Worm (Caenorhabditis elegans) whole organism, mixed stage, embryonic: ENCODE data around the gene pygo-1.
"Not testable (repeated sequence)": the region's sequence is repeated elsewhere in the genome, so short reads cannot be mapped to it uniquely, and the experiment has no call there.

Experiments
- M03D4.4 ChIP-seq: sonication (generic microtip); optimal IDR thresholded peaks from 2 replicates; lab custom pipeline; 2017; ENCODE audit warnings: mild to moderate bottlenecking, missing genetic modification characterization, missing compliant biosample characterization
- blmp-1 ChIP-seq: fragments of 150-350 bp; optimal IDR thresholded peaks from 2 replicates; lab custom pipeline; 2014; ENCODE audit warnings: missing biosample characterization, missing genetic modification characterization
- ceh-39 ChIP-seq: fragments of 150-350 bp; optimal IDR thresholded peaks from 2 replicates; lab custom pipeline; 2014; ENCODE audit warnings: missing biosample characterization, missing genetic modification characterization
- ces-1 ChIP-seq: fragments of 150-350 bp; optimal IDR thresholded peaks from 2 replicates; lab custom pipeline; 2014; ENCODE audit warnings: missing biosample characterization, missing genetic modification reagents, missing genetic modification characterization
- drap-1 ChIP-seq: fragments of 200-800 bp; sonication (Bioruptor generic); optimal IDR thresholded peaks from 3 replicates; lab custom pipeline; 2018; ENCODE audit warnings: mild to moderate bottlenecking, missing genetic modification characterization, missing compliant biosample characterization
- elt-1 ChIP-seq: sonication (generic microtip); optimal IDR thresholded peaks from 2 replicates; lab custom pipeline; 2017; ENCODE audit warnings: missing genetic modification characterization, mild to moderate bottlenecking, missing compliant biosample characterization, antibody characterized with exemption, moderate library complexity, borderline replicate concordance; ENCODE audit not compliant: insufficient read depth
- elt-3 ChIP-seq: fragments of 150-350 bp; optimal IDR thresholded peaks from 2 replicates; lab custom pipeline; 2014; ENCODE audit warnings: missing biosample characterization, missing genetic modification characterization
- flh-1 ChIP-seq: fragments of 200-800 bp; sonication (Bioruptor generic); optimal IDR thresholded peaks from 2 replicates; lab custom pipeline; 2018; ENCODE audit warnings: mild to moderate bottlenecking, missing genetic modification characterization, moderate library complexity, missing compliant biosample characterization
- ham-2 ChIP-seq: fragments of 200-800 bp; sonication (Bioruptor generic); optimal IDR thresholded peaks from 2 replicates; lab custom pipeline; 2018; ENCODE audit warnings: mild to moderate bottlenecking, missing genetic modification characterization, missing compliant biosample characterization
- hlh-1 ChIP-seq: fragments of 150-350 bp; optimal IDR thresholded peaks from 2 replicates; lab custom pipeline; 2014; ENCODE audit warnings: missing biosample characterization, missing genetic modification reagents, missing genetic modification characterization
- lin-13 ChIP-seq: fragments of 150-350 bp; optimal IDR thresholded peaks from 2 replicates; lab custom pipeline; 2014; ENCODE audit warnings: missing biosample characterization, missing genetic modification characterization
- lin-32 ChIP-seq: fragments of 200-800 bp; sonication (Bioruptor generic); optimal IDR thresholded peaks from 2 replicates; lab custom pipeline; 2018; ENCODE audit warnings: mild to moderate bottlenecking, missing genetic modification characterization, missing compliant biosample characterization
- lsy-2 ChIP-seq: fragments of 150-350 bp; optimal IDR thresholded peaks from 2 replicates; lab custom pipeline; 2014; ENCODE audit warnings: missing biosample characterization, missing genetic modification characterization
- mab-5 ChIP-seq: fragments of 150-350 bp; optimal IDR thresholded peaks from 2 replicates; lab custom pipeline; 2014; ENCODE audit warnings: missing biosample characterization, missing genetic modification characterization
- mep-1 ChIP-seq: fragments of 150-350 bp; optimal IDR thresholded peaks from 2 replicates; lab custom pipeline; 2017; ENCODE audit warnings: missing biosample characterization, missing genetic modification reagents, missing genetic modification characterization, inconsistent platforms
- mls-2 ChIP-seq: sonication (generic microtip); optimal IDR thresholded peaks from 2 replicates; lab custom pipeline; 2016; ENCODE audit warnings: mild to moderate bottlenecking, missing genetic modification characterization, moderate library complexity, missing compliant biosample characterization
- nhr-12 ChIP-seq: fragments of 150-350 bp; optimal IDR thresholded peaks from 2 replicates; lab custom pipeline; 2014; ENCODE audit warnings: missing biosample characterization, missing genetic modification characterization
- nhr-2 ChIP-seq: fragments of 150-350 bp; optimal IDR thresholded peaks from 2 replicates; lab custom pipeline; 2014; ENCODE audit warnings: missing biosample characterization, missing genetic modification characterization
- nhr-237 ChIP-seq: fragments of 150-350 bp; optimal IDR thresholded peaks from 2 replicates; lab custom pipeline; 2014; ENCODE audit warnings: missing biosample characterization, missing genetic modification characterization
- nhr-28 ChIP-seq: fragments of 150-350 bp; optimal IDR thresholded peaks from 2 replicates; lab custom pipeline; 2014; ENCODE audit warnings: missing biosample characterization, missing genetic modification characterization
- nhr-76 ChIP-seq: sonication (generic microtip); optimal IDR thresholded peaks from 2 replicates; lab custom pipeline; 2017; ENCODE audit warnings: missing biosample characterization, missing genetic modification characterization
- pha-4 ChIP-seq: fragments of 150-350 bp; optimal IDR thresholded peaks from 2 replicates; lab custom pipeline; 2018; ENCODE audit warnings: missing biosample characterization, missing genetic modification reagents, missing genetic modification characterization
- sem-2 ChIP-seq: fragments of 200-800 bp; sonication (Bioruptor generic); optimal IDR thresholded peaks from 2 replicates; lab custom pipeline; 2018; ENCODE audit warnings: mild to moderate bottlenecking, missing genetic modification characterization, missing compliant biosample characterization
- tbx-8 ChIP-seq: fragments of 200-800 bp; sonication (Bioruptor generic); optimal IDR thresholded peaks from 2 replicates; lab custom pipeline; 2018; ENCODE audit warnings: mild to moderate bottlenecking, missing genetic modification characterization, moderate library complexity, missing compliant biosample characterization
- unc-120 ChIP-seq: sonication (generic microtip); optimal IDR thresholded peaks from 2 replicates; lab custom pipeline; 2017; ENCODE audit warnings: missing genetic modification characterization, missing compliant biosample characterization; ENCODE audit not compliant: poor library complexity, severe bottlenecking
- unc-39 ChIP-seq: fragments of 150-350 bp; optimal IDR thresholded peaks from 2 replicates; lab custom pipeline; 2014; ENCODE audit warnings: missing biosample characterization, missing genetic modification characterization
- unc-62 ChIP-seq: fragments of 150-350 bp; optimal IDR thresholded peaks from 2 replicates; lab custom pipeline; 2014; ENCODE audit warnings: missing biosample characterization, missing genetic modification reagents, missing genetic modification characterization
- zip-8 ChIP-seq: fragments of 150-350 bp; optimal IDR thresholded peaks from 2 replicates; lab custom pipeline; 2014; ENCODE audit warnings: missing biosample characterization, missing genetic modification characterization
- ztf-11 ChIP-seq: fragments of 150-350 bp; optimal IDR thresholded peaks from 2 replicates; lab custom pipeline; 2014; ENCODE audit warnings: missing biosample characterization, missing genetic modification characterization

pygo-1 gene

DNA sequence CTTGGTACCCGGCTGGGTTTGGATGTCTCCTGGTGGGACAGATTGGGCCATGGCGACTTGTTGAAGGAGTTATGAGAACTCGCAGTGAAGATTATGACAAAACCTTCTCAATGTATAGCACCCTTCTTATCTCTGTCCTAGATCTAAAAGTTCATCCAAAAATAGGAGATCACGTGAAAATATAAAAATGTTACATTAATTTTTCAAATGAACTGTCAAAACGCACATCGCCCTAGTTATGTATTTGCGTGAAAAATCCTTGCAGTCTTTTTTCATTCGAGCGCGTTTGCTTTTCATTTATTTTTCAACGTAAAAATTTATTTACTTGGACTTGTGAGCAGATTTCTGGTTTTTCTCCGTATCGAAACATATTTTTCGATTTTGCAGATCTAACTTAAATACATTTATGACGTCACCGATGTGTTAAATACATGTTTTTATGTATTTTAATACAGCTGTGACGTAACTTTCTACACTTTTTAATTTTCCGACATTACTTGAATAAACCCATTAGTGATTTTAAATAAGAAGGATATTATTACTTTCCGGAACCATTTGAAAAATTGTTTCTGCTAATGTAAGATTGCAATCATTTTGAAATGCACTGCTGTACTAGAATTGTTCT, 27.0 kb upstream of the pygo-1 start, which contains the start of gene msp-55:
Gene msp-55, minus strand, starts transcription at position 51 of the 625 bp plus-strand sequence.
- TF ChIP-seq zip-8 (tag; lab: Kevin White, UChicago) (peak; percentile 97), nhr-12 (tag; lab: Kevin White, UChicago) (no peak)

DNA sequence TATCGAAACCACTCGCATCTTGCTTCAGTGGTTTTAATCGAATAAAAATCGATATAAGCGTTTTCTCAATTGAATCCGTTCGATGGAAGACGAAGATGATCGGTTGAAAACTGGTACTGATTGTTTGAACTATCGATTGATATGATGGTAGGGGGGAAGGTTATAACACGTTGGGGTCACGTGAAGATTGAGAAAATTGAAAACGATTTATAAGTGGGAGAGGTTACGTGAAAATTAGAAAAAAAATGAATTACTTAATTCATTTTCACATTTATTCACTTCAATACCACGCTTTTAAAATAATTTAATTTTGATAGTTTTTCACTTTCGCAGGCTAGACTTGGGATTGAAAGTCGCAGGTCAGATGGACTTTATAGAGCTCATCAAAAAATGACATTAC, 22.1 kb upstream of the pygo-1 start, which contains the start of gene C09B9.7:
Gene C09B9.7, minus strand, starts transcription at position 101 of the 400 bp plus-strand sequence.
- TF ChIP-seq lsy-2 (tag; lab: Kevin White, UChicago) (no peak), elt-3 (tag; lab: Kevin White, UChicago) (no peak), ztf-11 (tag; lab: Kevin White, UChicago) (no peak), ces-1 (GFP tag; lab: Kevin White, UChicago) (no peak), ham-2 (no peak), unc-62 (GFP tag; lab: Kevin White, UChicago) (no peak), mep-1 (tag; lab: Kevin White, UChicago) (no peak), drap-1 (GFP tag; lab: Kevin White, UChicago) (no peak), ceh-39 (tag; lab: Kevin White, UChicago) (no peak), elt-1 (tag; lab: Kevin White, UChicago) (no peak), nhr-2 (tag; lab: Kevin White, UChicago) (no peak), nhr-28 (tag; lab: Kevin White, UChicago) (no peak), unc-120 (tag; lab: Kevin White, UChicago) (no peak), lin-13 (tag; lab: Kevin White, UChicago) (no peak), mls-2 (tag; lab: Kevin White, UChicago) (no peak), sem-2 (GFP tag; lab: Kevin White, UChicago) (no peak), hlh-1 (tag; lab: Kevin White, UChicago) (no peak), tbx-8 (GFP tag; lab: Kevin White, UChicago) (no peak)

DNA sequence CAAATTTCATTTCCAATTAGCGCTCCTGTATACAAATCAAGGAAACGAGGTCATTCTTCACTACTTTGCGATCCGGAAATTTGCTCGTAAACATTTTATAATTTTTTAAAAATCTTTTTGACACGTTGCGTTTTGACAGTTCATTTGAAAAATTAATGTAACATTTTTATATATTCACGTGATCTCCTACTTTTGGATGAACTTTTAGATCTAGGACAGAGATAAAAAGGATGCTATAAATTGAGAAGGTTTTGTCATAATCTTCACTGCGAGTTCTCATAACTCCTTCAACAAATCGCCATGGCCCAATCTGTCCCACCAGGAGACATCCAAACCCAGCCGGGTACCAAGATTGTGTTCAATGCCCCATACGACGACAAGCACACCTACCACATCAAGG, 20.8 kb upstream of the pygo-1 start, which contains the start of gene msp-57:
Gene msp-57, plus strand, starts transcription at position 301 of the 400 bp plus-strand sequence.
- TF ChIP-seq blmp-1, pha-4, elt-1 (tag; lab: Kevin White, UChicago): not testable (repeated sequence)
- TF ChIP-seq, all 35 proteins: peak for 0; not testable (repeated sequence) for 35

DNA sequence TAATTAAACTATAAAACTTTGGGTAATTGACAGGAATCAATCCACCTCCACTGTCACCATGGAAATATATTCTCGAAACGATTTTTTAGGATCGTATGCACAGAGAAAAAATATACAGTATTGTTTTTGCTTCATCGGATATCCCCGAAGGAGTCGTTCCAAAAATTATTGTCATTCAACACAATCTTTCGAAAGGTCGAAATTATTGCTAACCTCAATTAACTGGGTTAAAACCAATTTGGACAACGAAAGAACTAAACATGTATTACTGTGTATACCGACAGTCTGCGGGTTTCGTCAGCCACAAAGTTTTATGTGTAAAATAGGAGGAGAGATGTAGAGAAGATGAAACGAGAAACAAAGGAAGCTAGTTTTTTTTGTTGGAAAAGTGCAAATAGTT, 19.8 kb upstream of the pygo-1 start:
- TF ChIP-seq ceh-39 (tag; lab: Kevin White, UChicago) (no peak), elt-3 (tag; lab: Kevin White, UChicago) (no peak), nhr-237 (tag; lab: Kevin White, UChicago) (no peak), unc-39 (no peak), M03D4.4 (tag; lab: Kevin White, UChicago) (no peak), nhr-2 (tag; lab: Kevin White, UChicago) (no peak), flh-1 (GFP tag; lab: Kevin White, UChicago) (no peak), hlh-1 (tag; lab: Kevin White, UChicago) (no peak), ces-1 (GFP tag; lab: Kevin White, UChicago) (no peak), pha-4 (tag; lab: Kevin White, UChicago) (no peak), mep-1 (tag; lab: Kevin White, UChicago) (no peak), nhr-76 (no peak), unc-62 (GFP tag; lab: Kevin White, UChicago) (no peak), lin-32 (GFP tag; lab: Kevin White, UChicago) (no peak), sem-2 (GFP tag; lab: Kevin White, UChicago) (no peak)

DNA sequence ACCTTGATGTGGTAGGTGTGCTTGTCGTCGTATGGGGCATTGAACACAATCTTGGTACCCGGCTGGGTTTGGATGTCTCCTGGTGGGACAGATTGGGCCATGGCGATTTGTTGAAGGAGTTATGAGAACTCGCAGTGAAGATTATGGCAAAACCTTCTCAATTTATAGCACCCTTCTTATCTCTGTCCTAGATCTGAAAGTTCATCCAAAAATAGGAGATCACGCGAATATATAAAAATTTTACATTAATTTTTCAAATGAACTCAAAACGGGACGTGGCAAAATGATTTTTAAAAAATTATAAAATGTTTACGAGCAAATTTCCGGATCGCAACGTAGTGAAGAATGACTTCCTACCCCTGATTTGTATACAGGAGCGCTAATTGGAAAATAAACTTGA, 18.1 kb upstream of the pygo-1 start, which contains the start of gene msp-53:
Gene msp-53, minus strand, starts transcription at position 101 of the 400 bp plus-strand sequence.
- not testable (repeated sequence) for TF ChIP-seq mab-5; unc-62 (GFP tag; lab: Kevin White, UChicago); nhr-237 (tag; lab: Kevin White, UChicago)
- TF ChIP-seq, all 35 proteins: peak for 0; not testable (repeated sequence) for 35
